Fruit fly (Drosophila melanogaster): ENCODE data around the gene CG7523.

Gene CG7523

DNA sequence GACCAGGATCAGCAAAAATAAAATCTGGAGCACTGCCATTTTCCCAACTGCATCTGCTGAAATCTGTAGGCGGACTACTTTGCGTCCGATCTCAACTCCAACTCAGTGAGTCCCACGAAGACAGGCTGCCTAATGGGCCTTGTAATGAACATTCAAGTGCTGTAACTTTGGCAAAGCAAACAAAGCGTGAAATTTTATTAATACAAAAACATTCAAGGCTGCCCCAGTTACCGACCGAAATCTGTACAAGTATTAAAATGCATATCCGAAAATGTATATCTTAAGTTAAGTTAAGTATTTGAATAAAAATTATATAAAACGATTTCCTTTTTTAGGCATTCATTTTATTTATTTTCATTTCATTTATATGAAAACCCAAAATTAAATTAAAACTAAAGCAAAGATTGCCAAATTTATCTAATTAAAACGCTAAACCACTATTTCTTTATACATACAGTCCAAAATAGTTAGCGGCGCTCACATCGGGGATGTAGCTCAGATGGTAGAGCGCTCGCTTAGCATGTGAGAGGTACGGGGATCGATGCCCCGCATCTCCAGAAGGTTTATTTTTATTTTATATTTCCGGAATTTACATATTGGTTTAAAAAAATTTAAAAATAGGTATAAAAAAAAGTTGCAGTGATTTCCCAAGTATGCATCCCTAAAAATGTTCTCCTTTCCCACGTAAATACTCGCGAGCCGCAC is 48.5 kb downstream of the CG7523 start, which contains the start of gene CG14323:
CG14323 (minus strand) TSS at position 51 of the 705 bp plus-strand sequence.
- peak; percentile 32; the same call in 2 of the 3 replicates for TF ChIP-seq Opbp (GFP tag; IDR thresholded peaks at IDR 0.05; ENCODE audit: partially characterized antibody)
- no peak for TF ChIP-seq grau (tag; optimal IDR thresholded peaks at IDR 0.05)
- peak; percentile 65; the same call in 1 of the 2 replicates for TF ChIP-seq amos (GFP tag; IDR thresholded peaks at IDR 0.05; ENCODE audit: partially characterized antibody)
- TF ChIP-seq hkb (optimal IDR thresholded peaks at IDR 0.05): no peak
- 0 out of 2 replicates have a peak, but pooled peaks have one; percentile 13 for TF ChIP-seq hkb (GFP tag; IDR thresholded peaks at IDR 0.05)
- TF ChIP-seq sens (GFP tag): peak; percentile 48
- TF ChIP-seq Bgb (GFP tag; IDR thresholded peaks at IDR 0.05; ENCODE audit: partially characterized antibody): peak; percentile 40
- peak; percentile 53 for TF ChIP-seq bbx (GFP tag; IDR thresholded peaks at IDR 0.05; ENCODE audit: partially characterized antibody)
- TF ChIP-seq CG16813 (GFP tag; IDR thresholded peaks at IDR 0.05; ENCODE audit: partially characterized antibody): peak; percentile 54; the same call in 2 of the 3 replicates
- no peak for TF ChIP-seq CG31224 (GFP tag; IDR thresholded peaks at IDR 0.05)
- peak; percentile 96 for TF ChIP-seq Bdp1 (GFP tag; optimal IDR thresholded peaks at IDR 0.05)

DNA sequence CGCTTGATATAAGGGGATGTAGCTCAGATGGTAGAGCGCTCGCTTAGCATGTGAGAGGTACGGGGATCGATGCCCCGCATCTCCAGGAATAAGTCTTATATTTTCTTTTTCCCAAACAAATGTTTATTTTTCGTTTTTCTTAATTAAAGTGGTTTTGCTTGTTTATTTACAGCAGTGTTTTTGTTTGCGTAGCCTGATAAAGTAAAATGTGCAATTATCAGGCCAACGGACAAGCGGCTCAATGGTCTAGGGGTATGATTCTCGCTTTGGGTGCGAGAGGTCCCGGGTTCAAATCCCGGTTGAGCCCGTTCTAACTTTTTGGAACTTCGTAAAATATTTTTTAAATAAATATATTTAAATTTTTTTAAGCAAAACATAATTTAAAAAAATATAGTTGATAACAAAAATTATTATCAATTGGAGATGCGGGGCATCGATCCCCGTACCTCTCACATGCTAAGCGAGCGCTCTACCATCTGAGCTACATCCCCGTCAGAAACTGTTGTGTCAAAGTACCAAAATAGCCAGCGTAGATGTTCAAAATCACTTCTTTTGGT is 50.9 kb downstream of the CG7523 start:
- TF ChIP-seq bowl (GFP tag; IDR thresholded peaks at IDR 0.05) (no peak), knrl (GFP tag; IDR thresholded peaks at IDR 0.05; ENCODE audit: partially characterized antibody) (peak; percentile 80), Dbx (GFP tag; IDR thresholded peaks at IDR 0.05) (no peak), CTCF (GFP tag; optimal IDR thresholded peaks at IDR 0.05) (no peak), btn (GFP tag; optimal IDR thresholded peaks at IDR 0.05) (no peak), CG3163 (GFP tag; optimal IDR thresholded peaks at IDR 0.05) (no peak), Deaf1 (tag; optimal IDR thresholded peaks at IDR 0.05) (no peak), CG8290 (GFP tag; optimal IDR thresholded peaks at IDR 0.05) (no peak), CG8290 (tag; optimal IDR thresholded peaks at IDR 0.05) (no peak), scrt (GFP tag; optimal IDR thresholded peaks at IDR 0.05) (peak; percentile 15), yki (optimal IDR thresholded peaks at IDR 0.05) (no peak), hb (GFP tag; IDR thresholded peaks at IDR 0.05; ENCODE audit: partially characterized antibody) (peak; percentile 81; the same call in 2 of the 3 replicates), Hr78 (GFP tag; optimal IDR thresholded peaks at IDR 0.05) (peak in 1 of 2 experiments; percentile 0), Drgx (GFP tag; IDR thresholded peaks at IDR 0.05) (peak; percentile 70), gcm2 (GFP tag; optimal IDR thresholded peaks at IDR 0.05) (no peak), CG17568 (GFP tag; optimal IDR thresholded peaks at IDR 0.05) (peak; percentile 46), HLH3B (GFP tag; IDR thresholded peaks at IDR 0.05) (no peak), h (optimal IDR thresholded peaks at IDR 0.05) (no peak), sens-2 (GFP tag; IDR thresholded peaks at IDR 0.05) (no peak), CG9609 (GFP tag; optimal IDR thresholded peaks at IDR 0.05) (no peak), HmgD (GFP tag; optimal IDR thresholded peaks at IDR 0.05) (no peak), CG13287 (GFP tag; IDR thresholded peaks at IDR 0.05; ENCODE audit: partially characterized antibody) (peak; percentile 68), CG11456 (GFP tag; IDR thresholded peaks at IDR 0.05) (no peak), CG18011 (GFP tag; optimal IDR thresholded peaks at IDR 0.05) (no peak), CG3281 (GFP tag; optimal IDR thresholded peaks at IDR 0.05) (peak; percentile 18), Oli (tag; optimal IDR thresholded peaks at IDR 0.05) (no peak), dimm (GFP tag; IDR thresholded peaks at IDR 0.05) (no peak), NC2α (GFP tag; optimal IDR thresholded peaks at IDR 0.05) (no peak), shn (GFP tag; optimal IDR thresholded peaks at IDR 0.05) (no peak), nerfin-1 (tag; optimal IDR thresholded peaks at IDR 0.05) (peak; percentile 29), CG9727 (GFP tag; optimal IDR thresholded peaks at IDR 0.05) (no peak), CG12942 (GFP tag; optimal IDR thresholded peaks at IDR 0.05) (no peak), CG12769 (tag; optimal IDR thresholded peaks at IDR 0.05) (no peak), H2.0 (GFP tag; IDR thresholded peaks at IDR 0.05) (no peak), CG9797 (GFP tag; optimal IDR thresholded peaks at IDR 0.05) (no peak), pnt (GFP tag; optimal IDR thresholded peaks at IDR 0.05) (no peak), cwo (GFP tag; optimal IDR thresholded peaks at IDR 0.05) (no peak), CG15269 (tag; optimal IDR thresholded peaks at IDR 0.05) (no peak)
